Worm (Caenorhabditis elegans) whole organism, L3 larva: Measurements from ENCODE around the gene moc-6.

Experiments
- R02D3.7 ChIP-seq: fragments of 150-350 bp; optimal IDR thresholded peaks from 2 replicates; lab custom pipeline; 2014; ENCODE audit warnings: missing biosample characterization, missing genetic modification characterization
- ZK546.5 ChIP-seq: sonication (generic microtip); optimal IDR thresholded peaks from 2 replicates; lab custom pipeline; 2017; ENCODE audit warnings: missing biosample characterization, missing genetic modification characterization
- fos-1 ChIP-seq: fragments of 150-350 bp; optimal IDR thresholded peaks from 2 replicates; lab custom pipeline; 2014; ENCODE audit warnings: missing biosample characterization, missing genetic modification characterization
- hmg-11 ChIP-seq: sonication (generic microtip); optimal IDR thresholded peaks from 2 replicates; lab custom pipeline; 2016; ENCODE audit warnings: missing genetic modification characterization, missing compliant biosample characterization
- nhr-25 ChIP-seq: sonication (generic microtip); optimal IDR thresholded peaks from 2 replicates; lab custom pipeline; 2017; ENCODE audit warnings: missing biosample characterization, missing genetic modification characterization
- nhr-77 ChIP-seq: fragments of 150-350 bp; optimal IDR thresholded peaks from 2 replicates; lab custom pipeline; 2014; ENCODE audit warnings: missing biosample characterization, missing genetic modification characterization
- snpc-4 ChIP-seq: fragments of 150-350 bp; optimal IDR thresholded peaks from 2 replicates; lab custom pipeline; 2014; ENCODE audit warnings: missing biosample characterization, missing genetic modification characterization

ce11 chrIII:5172470-5172869, 23.3 kb upstream of the moc-6 start, which contains the start of gene K10D2.5:
- TF ChIP-seq snpc-4 (tag; lab: Kevin White, UChicago) (peak; percentile 89), ZK546.5 (tag; lab: Kevin White, UChicago) (no peak), nhr-25 (tag; lab: Kevin White, UChicago) (peak; percentile 89), fos-1 (tag; lab: Kevin White, UChicago) (no peak), hmg-11 (tag; lab: Kevin White, UChicago) (peak; percentile 44), R02D3.7 (tag; lab: Kevin White, UChicago) (peak; percentile 84), nhr-77 (tag; lab: Kevin White, UChicago) (peak; percentile 39)
